Fruit fly (Drosophila melanogaster) whole organism, embryonic: ENCODE measurements around the gene CG17207.

Source experiments
- CG15514 ChIP-seq: fragments of 200-800 bp; sonication (Bioruptor generic); optimal IDR thresholded peaks from 3 replicates; lab custom pipeline; 2017; ENCODE audit warnings: missing biosample characterization, missing genetic modification characterization, mild to moderate bottlenecking, moderate library complexity, missing genetic modification reagents
- CG17612 ChIP-seq: fragments of 200-800 bp; sonication (Bioruptor generic); IDR thresholded peaks from 2 replicates; pipeline ENCODE4 v1.3.6; 2022; ENCODE audit warnings: missing biosample characterization, missing genetic modification characterization
- CG2199 ChIP-seq: fragments of 200-800 bp; sonication (Bioruptor generic); IDR thresholded peaks from 3 replicates; pipeline ENCODE4 v1.3.6; 2022; ENCODE audit warnings: missing biosample characterization, missing genetic modification characterization
- CG33213 ChIP-seq: fragments of 200-800 bp; sonication (Bioruptor generic); optimal IDR thresholded peaks from 3 replicates; lab custom pipeline; 2016; ENCODE audit warnings: missing biosample characterization, missing genetic modification characterization
- Dfd ChIP-seq, 2 experiments: fragments of >200 bp; optimal IDR thresholded peaks; 2 replicates each; lab custom pipeline; 2017; ENCODE audit warnings: missing biosample characterization in 2 of 2, missing genetic modification characterization in 2 of 2
- ERR ChIP-seq: fragments of 200-800 bp; sonication (Bioruptor generic); optimal IDR thresholded peaks from 2 replicates; lab custom pipeline; 2016; ENCODE audit warnings: missing biosample characterization, missing genetic modification characterization
- Ets65A ChIP-seq: fragments of 200-800 bp; sonication (Bioruptor generic); peaks from one replicate; lab custom pipeline; 2016; ENCODE audit warnings: missing biosample characterization, missing genetic modification characterization
- Vsx1 ChIP-seq: fragments of 200-800 bp; sonication (Bioruptor generic); optimal IDR thresholded peaks from 2 replicates; lab custom pipeline; 2017; ENCODE audit warnings: missing biosample characterization, mild to moderate bottlenecking, missing genetic modification characterization, missing genetic modification reagents
- crp ChIP-seq, 2 experiments: fragments of 200-800 bp; sonication (Bioruptor generic); optimal IDR thresholded peaks; 2 replicates in 1 of 2; 3 replicates in 1 of 2; lab custom pipeline; 2017; ENCODE audit warnings: missing biosample characterization in 2 of 2, missing genetic modification characterization in 2 of 2, mild to moderate bottlenecking in 1 of 2, moderate library complexity in 1 of 2
- slou ChIP-seq: fragments of 200-800 bp; sonication (Bioruptor generic); optimal IDR thresholded peaks from 3 replicates; lab custom pipeline; 2016; ENCODE audit warnings: missing biosample characterization, missing genetic modification characterization
- stc ChIP-seq: fragments of 200-800 bp; sonication (Bioruptor generic); IDR thresholded peaks from 2 replicates; pipeline ENCODE4 v1.3.6; 2022; ENCODE audit warnings: missing biosample characterization, missing genetic modification characterization
- vvl ChIP-seq: fragments of 200-800 bp; sonication (Bioruptor generic); IDR thresholded peaks from 2 replicates; pipeline ENCODE4 v1.3.6; 2022; ENCODE audit warnings: missing biosample characterization, missing genetic modification characterization

- TF ChIP-seq CG2199 (GFP tag; lab: Robert Waterston, UW) (no peak), Dfd (GFP tag; optimal IDR thresholded peaks at IDR 0.05; lab: Kevin White, UChicago) (no peak), stc (GFP tag; lab: Robert Waterston, UW) (no peak), slou (GFP tag; lab: Kevin White, UChicago) (no peak), vvl (GFP tag; lab: Robert Waterston, UW) (no peak), Vsx1 (GFP tag; lab: Kevin White, UChicago) (no peak), CG15514 (no peak), Ets65A (GFP tag; lab: Kevin White, UChicago) (no peak), CG33213 (GFP tag; lab: Kevin White, UChicago) (no peak), CG17612 (no peak), crp (GFP tag; optimal IDR thresholded peaks at IDR 0.05; lab: Kevin White, UChicago) (no peak), ERR (GFP tag; lab: Kevin White, UChicago) (no peak)
Observed at dm6 chr3R:12451888-12452514, 13.1 kb upstream of the CG17207 start, which contains the start of gene CG5509.
